Fruit fly (Drosophila melanogaster) whole organism, embryonic: Measurements from ENCODE around the gene kirre.

ENCODE experiments used
- BEAF-32 ChIP-seq: fragments of 200-800 bp; sonication (Bioruptor generic); optimal IDR thresholded peaks from 3 replicates; lab custom pipeline; 2017; ENCODE audit warnings: missing biosample characterization, missing genetic modification characterization, mild to moderate bottlenecking, moderate library complexity, missing genetic modification reagents
- Bdp1 ChIP-seq: fragments of 200-800 bp; sonication (Bioruptor generic); optimal IDR thresholded peaks from 3 replicates; lab custom pipeline; 2016; ENCODE audit warnings: missing biosample characterization, missing genetic modification characterization
- CG11504 ChIP-seq: fragments of 200-800 bp; sonication (Bioruptor generic); optimal IDR thresholded peaks from 3 replicates; lab custom pipeline; 2019; ENCODE audit warnings: missing biosample characterization, mild to moderate bottlenecking, missing genetic modification characterization, moderate library complexity
- CG11696 ChIP-seq: fragments of 200-800 bp; sonication (Bioruptor generic); IDR thresholded peaks from 2 replicates; pipeline ENCODE4 v1.3.6; 2022; ENCODE audit warnings: missing biosample characterization, missing genetic modification characterization
- CG12769 ChIP-seq: fragments of 200-800 bp; sonication (Bioruptor generic); optimal IDR thresholded peaks from 2 replicates; lab custom pipeline; 2019; ENCODE audit warnings: missing biosample characterization, mild to moderate bottlenecking, missing genetic modification characterization, moderate library complexity
- CG13287 ChIP-seq: fragments of 200-800 bp; sonication (Bioruptor generic); IDR thresholded peaks from 2 replicates; pipeline ENCODE4 v1.3.6; 2022; ENCODE audit warnings: missing biosample characterization, missing genetic modification characterization; ENCODE audit not compliant: partially characterized antibody
- CG14710 ChIP-seq: fragments of 200-800 bp; sonication (Bioruptor generic); optimal IDR thresholded peaks from 3 replicates; lab custom pipeline; 2019; ENCODE audit warnings: missing biosample characterization, mild to moderate bottlenecking, missing genetic modification characterization, moderate library complexity
- CG14860 ChIP-seq: fragments of 200-800 bp; sonication (Bioruptor generic); IDR thresholded peaks from 3 replicates; pipeline ENCODE4 v1.3.6; 2022; ENCODE audit warnings: missing biosample characterization, missing genetic modification characterization; ENCODE audit not compliant: partially characterized antibody
- CG15011 ChIP-seq: fragments of 200-800 bp; sonication (Bioruptor generic); optimal IDR thresholded peaks from 3 replicates; lab custom pipeline; 2018; ENCODE audit warnings: missing biosample characterization, mild to moderate bottlenecking, missing genetic modification characterization
- CG15269 ChIP-seq: fragments of 200-800 bp; sonication (Bioruptor generic); optimal IDR thresholded peaks from 2 replicates; lab custom pipeline; 2018; ENCODE audit warnings: missing biosample characterization, mild to moderate bottlenecking, missing genetic modification characterization, moderate library complexity
- CG18011 ChIP-seq: fragments of 200-800 bp; sonication (Bioruptor generic); optimal IDR thresholded peaks from 2 replicates; lab custom pipeline; 2017; ENCODE audit warnings: missing biosample characterization, missing genetic modification characterization, mild to moderate bottlenecking, moderate library complexity, missing genotype
- CG2129 ChIP-seq: fragments of 200-800 bp; sonication (Bioruptor generic); IDR thresholded peaks from 2 replicates; pipeline ENCODE4 v1.3.6; 2022; ENCODE audit warnings: missing biosample characterization, missing genetic modification characterization; ENCODE audit not compliant: partially characterized antibody
- CG34224 ChIP-seq: fragments of 200-800 bp; sonication (Bioruptor generic); IDR thresholded peaks from 3 replicates; pipeline ENCODE4 v1.3.6; 2022; ENCODE audit warnings: missing biosample characterization, missing genetic modification characterization; ENCODE audit not compliant: partially characterized antibody
- CG7556 ChIP-seq: fragments of 200-800 bp; sonication (Bioruptor generic); optimal IDR thresholded peaks from 2 replicates; lab custom pipeline; 2017; ENCODE audit warnings: missing biosample characterization, mild to moderate bottlenecking, missing genetic modification characterization
- D ChIP-seq, 2 experiments: fragments of 200-800 bp in 1 of 2; fragments of >200 bp in 1 of 2; sonication (Bioruptor generic) in 1 of 2; optimal IDR thresholded peaks; 2 replicates in 1 of 2; 3 replicates in 1 of 2; lab custom pipeline; 2017; ENCODE audit warnings: mild to moderate bottlenecking in 1 of 2, missing biosample characterization in 1 of 2, missing genetic modification characterization in 1 of 2, missing genetic modification reagents in 1 of 2
- Deaf1 ChIP-seq: fragments of 200-800 bp; optimal IDR thresholded peaks from 3 replicates; lab custom pipeline; 2019; ENCODE audit warnings: missing biosample characterization, mild to moderate bottlenecking, missing genetic modification characterization, moderate library complexity
- Dip2 ChIP-seq: fragments of 200-800 bp; sonication (Bioruptor generic); IDR thresholded peaks from 2 replicates; pipeline ENCODE4 v1.3.6; 2022; ENCODE audit warnings: missing biosample characterization, missing genetic modification characterization
- Dp ChIP-seq: fragments of 200-800 bp; sonication (Bioruptor generic); optimal IDR thresholded peaks from 2 replicates; lab custom pipeline; 2018; ENCODE audit warnings: missing biosample characterization, mild to moderate bottlenecking, missing genetic modification characterization, moderate library complexity
- ERR ChIP-seq: fragments of 200-800 bp; sonication (Bioruptor generic); optimal IDR thresholded peaks from 2 replicates; lab custom pipeline; 2016; ENCODE audit warnings: missing biosample characterization, missing genetic modification characterization
- Ets65A ChIP-seq: fragments of 200-800 bp; sonication (Bioruptor generic); peaks from one replicate; lab custom pipeline; 2016; ENCODE audit warnings: missing biosample characterization, missing genetic modification characterization
- HLH4C ChIP-seq: fragments of 200-800 bp; sonication (Bioruptor generic); IDR thresholded peaks from 3 replicates; pipeline ENCODE4 v1.3.6; 2022; ENCODE audit warnings: missing biosample characterization, missing genetic modification characterization; ENCODE audit not compliant: partially characterized antibody
- Mad ChIP-seq: fragments of 200-800 bp; sonication (Bioruptor generic); optimal IDR thresholded peaks from 2 replicates; lab custom pipeline; 2016; ENCODE audit warnings: missing biosample characterization, missing genetic modification characterization
- Med ChIP-seq: fragments of 200-800 bp; sonication (Bioruptor generic); peaks from one replicate; lab custom pipeline; 2016; ENCODE audit warnings: missing biosample characterization, missing genetic modification characterization, mild to moderate bottlenecking, inconsistent platforms, moderate library complexity
- Nf-YA ChIP-seq: fragments of 200-800 bp; sonication (Bioruptor generic); IDR thresholded peaks from 2 replicates; pipeline ENCODE4 v1.3.6; 2022; ENCODE audit warnings: missing biosample characterization, missing genetic modification characterization
- Oli ChIP-seq: fragments of 200-800 bp; sonication (Bioruptor generic); optimal IDR thresholded peaks from 2 replicates; lab custom pipeline; 2018; ENCODE audit warnings: missing biosample characterization, mild to moderate bottlenecking, missing genetic modification characterization, moderate library complexity
- PHDP ChIP-seq: fragments of 200-800 bp; sonication (Bioruptor generic); optimal IDR thresholded peaks from 3 replicates; lab custom pipeline; 2018; ENCODE audit warnings: missing biosample characterization, mild to moderate bottlenecking, missing genetic modification characterization, moderate library complexity
- Pdp1 ChIP-seq, 2 experiments: fragments of 200-800 bp; sonication (Bioruptor generic); optimal IDR thresholded peaks; 3 replicates each; lab custom pipeline; 2016; ENCODE audit warnings: missing biosample characterization in 2 of 2, missing genetic modification characterization in 2 of 2, mild to moderate bottlenecking in 1 of 2, moderate library complexity in 1 of 2
- Ravus ChIP-seq: fragments of 200-800 bp; sonication (Bioruptor generic); IDR thresholded peaks from 2 replicates; pipeline ENCODE4 v1.3.6; 2022; ENCODE audit warnings: missing biosample characterization, missing genetic modification characterization
- Sry-δ ChIP-seq: fragments of 200-800 bp; sonication (Bioruptor generic); optimal IDR thresholded peaks from 2 replicates; lab custom pipeline; 2016; ENCODE audit warnings: missing biosample characterization, missing genetic modification characterization
- Taf1 ChIP-seq: fragments of 200-800 bp; sonication (Bioruptor generic); IDR thresholded peaks from 2 replicates; pipeline ENCODE4 v1.3.6; 2022; ENCODE audit warnings: missing biosample characterization, missing genetic modification characterization
- ab ChIP-seq: fragments of 200-800 bp; sonication (Bioruptor generic); optimal IDR thresholded peaks from 2 replicates; lab custom pipeline; 2016; ENCODE audit warnings: missing biosample characterization, missing genetic modification characterization
- ci ChIP-seq: fragments of 200-800 bp; sonication (Bioruptor generic); IDR thresholded peaks from 3 replicates; pipeline ENCODE4 v1.3.6; 2022; ENCODE audit warnings: missing biosample characterization, missing genetic modification characterization
- emc ChIP-seq: fragments of 200-800 bp; sonication (Bioruptor generic); optimal IDR thresholded peaks from 2 replicates; lab custom pipeline; 2016; ENCODE audit warnings: missing biosample characterization, missing genetic modification characterization
- esg ChIP-seq: fragments of 200-800 bp; sonication (Bioruptor generic); conservative IDR thresholded peaks from 2 replicates; pipeline ENCODE4 v1.3.6; 2022; ENCODE audit warnings: missing biosample characterization, missing genetic modification characterization
- fru ChIP-seq: fragments of >200 bp; optimal IDR thresholded peaks from 2 replicates; lab custom pipeline; 2017
- kay ChIP-seq: fragments of 200-800 bp; sonication (Bioruptor generic); optimal IDR thresholded peaks from 2 replicates; lab custom pipeline; 2016; ENCODE audit warnings: missing biosample characterization, missing genetic modification characterization
- nerfin-2 ChIP-seq: fragments of 200-800 bp; sonication (Bioruptor generic); IDR thresholded peaks from 2 replicates; pipeline ENCODE4 v1.3.6; 2022; ENCODE audit warnings: missing biosample characterization, missing genetic modification characterization; ENCODE audit not compliant: partially characterized antibody
- nom ChIP-seq: fragments of 200-800 bp; sonication (Bioruptor generic); optimal IDR thresholded peaks from 2 replicates; lab custom pipeline; 2017; ENCODE audit warnings: missing biosample characterization, missing genetic modification characterization, mild to moderate bottlenecking, moderate library complexity, missing genetic modification reagents
- pb ChIP-seq: fragments of 200-800 bp; sonication (Bioruptor generic); optimal IDR thresholded peaks from 3 replicates; lab custom pipeline; 2016; ENCODE audit warnings: missing biosample characterization, missing genetic modification characterization
- peb ChIP-seq: fragments of 200-800 bp; sonication (Bioruptor generic); IDR thresholded peaks from 2 replicates; pipeline ENCODE4 v1.3.6; 2022; ENCODE audit warnings: missing biosample characterization, missing genetic modification characterization
- sens ChIP-seq: fragments of 200-800 bp; sonication (Bioruptor generic); peaks from one replicate; lab custom pipeline; 2016; ENCODE audit warnings: missing biosample characterization, missing genetic modification characterization
- sens-2 ChIP-seq: fragments of 200-800 bp; sonication (Bioruptor generic); IDR thresholded peaks from 2 replicates; pipeline ENCODE4 v1.3.6; 2022; ENCODE audit warnings: missing biosample characterization, missing genetic modification characterization
- sima ChIP-seq: fragments of 200-800 bp; sonication (Bioruptor generic); optimal IDR thresholded peaks from 2 replicates; lab custom pipeline; 2016; ENCODE audit warnings: missing biosample characterization, missing genetic modification characterization
- sna ChIP-seq: fragments of 200-800 bp; sonication (Bioruptor generic); IDR thresholded peaks from 2 replicates; pipeline ENCODE4 v1.3.6; 2022; ENCODE audit warnings: missing biosample characterization, missing genetic modification characterization; ENCODE audit not compliant: partially characterized antibody
- stwl ChIP-seq: fragments of 200-800 bp; sonication (Bioruptor generic); optimal IDR thresholded peaks from 3 replicates; lab custom pipeline; 2018; ENCODE audit warnings: missing biosample characterization, mild to moderate bottlenecking, missing genetic modification characterization, moderate library complexity
- twi ChIP-seq: fragments of 200-800 bp; optimal IDR thresholded peaks from 2 replicates; lab custom pipeline; 2019; ENCODE audit warnings: missing biosample characterization, mild to moderate bottlenecking, missing genetic modification characterization, moderate library complexity
- unc-4 ChIP-seq: fragments of 200-800 bp; sonication (Bioruptor generic); IDR thresholded peaks from 2 replicates; pipeline ENCODE4 v1.3.6; 2022; ENCODE audit warnings: missing biosample characterization, missing genetic modification characterization; ENCODE audit not compliant: partially characterized antibody
- wor ChIP-seq: fragments of 200-800 bp; sonication (Bioruptor generic); IDR thresholded peaks from 2 replicates; pipeline ENCODE4 v1.3.6; 2022; ENCODE audit warnings: missing biosample characterization, missing genetic modification characterization

kirre gene

dm6 chrX:2698064-2698894 lies 41.9 kb upstream of the kirre start, which contains the start of the genes Spg7 and Lint-O (continued):
- peak; percentile 23; the same call in 1 of the 2 replicates for TF ChIP-seq CG2129
- TF ChIP-seq sens (GFP tag; lab: Kevin White, UChicago): peak; percentile 52
- peak; percentile 77 for TF ChIP-seq CG13287 (GFP tag; lab: Robert Waterston, UW)
- TF ChIP-seq peb (GFP tag; lab: Robert Waterston, UW): no peak
- peak; percentile 66 for TF ChIP-seq Dp (GFP tag; lab: Kevin White, UChicago)
- TF ChIP-seq twi (tag; lab: Kevin White, UChicago): no peak
- TF ChIP-seq CG14860 (GFP tag; lab: Robert Waterston, UW): peak; percentile 36; the same call in 2 of the 3 replicates
- TF ChIP-seq pb (GFP tag; lab: Kevin White, UChicago): no peak
- TF ChIP-seq ERR (GFP tag; lab: Kevin White, UChicago): no peak
- TF ChIP-seq CG12769: no peak
- TF ChIP-seq CG15269: no peak
- peak; percentile 54; the same call in 1 of the 2 replicates for TF ChIP-seq sna (GFP tag; lab: Robert Waterston, UW)
- no peak for TF ChIP-seq wor (GFP tag; lab: Robert Waterston, UW)
- no peak for TF ChIP-seq Dip2 (GFP tag; lab: Robert Waterston, UW)
- peak; percentile 62 for TF ChIP-seq Sry-δ (GFP tag; lab: Kevin White, UChicago)
- no peak for TF ChIP-seq Mad (GFP tag; lab: Kevin White, UChicago)
- TF ChIP-seq Deaf1: no peak
- TF ChIP-seq HLH4C (GFP tag; lab: Robert Waterston, UW): peak; percentile 70; the same call in 2 of the 3 replicates
- no peak for TF ChIP-seq Taf1 (GFP tag; lab: Robert Waterston, UW)
- TF ChIP-seq CG11504: no peak
- peak; percentile 65 for TF ChIP-seq unc-4 (GFP tag; lab: Robert Waterston, UW)
- TF ChIP-seq CG14710 (tag; lab: Kevin White, UChicago): peak; percentile 32
- TF ChIP-seq Nf-YA (GFP tag; lab: Robert Waterston, UW): no peak
- TF ChIP-seq CG11696 (GFP tag; lab: Robert Waterston, UW): no peak
- peak; percentile 83 for TF ChIP-seq CG34224 (GFP tag; lab: Robert Waterston, UW)
- no peak for TF ChIP-seq Bdp1 (GFP tag; lab: Kevin White, UChicago)
- peak; percentile 78 for TF ChIP-seq BEAF-32 (GFP tag; lab: Kevin White, UChicago)
- TF ChIP-seq Oli: no peak
- TF ChIP-seq nerfin-2 (GFP tag; lab: Robert Waterston, UW): peak; percentile 69
- TF ChIP-seq stwl (tag; lab: Kevin White, UChicago): peak; percentile 19
- TF ChIP-seq sima (GFP tag; lab: Kevin White, UChicago): no peak

- TF ChIP-seq fru: no peak
- TF ChIP-seq sens-2: peak; percentile 100
- peak; percentile 100 for TF ChIP-seq esg (GFP tag; lab: Robert Waterston, UW)
- TF ChIP-seq emc (GFP tag; lab: Kevin White, UChicago): peak; percentile 100
- TF ChIP-seq kay (GFP tag; lab: Kevin White, UChicago): peak; percentile 100
- no peak for TF ChIP-seq D (optimal IDR thresholded peaks at IDR 0.05; lab: Kevin White, UChicago)
- peak; percentile 100 for TF ChIP-seq D (GFP tag; optimal IDR thresholded peaks at IDR 0.05; lab: Kevin White, UChicago)
- peak; percentile 100 for TF ChIP-seq ab (GFP tag; lab: Kevin White, UChicago)
- peak; percentile 100 for TF ChIP-seq CG7556
- peak; percentile 100 for TF ChIP-seq Med
- peak; percentile 100 for TF ChIP-seq Pdp1 (GFP tag; optimal IDR thresholded peaks at IDR 0.05; lab: Kevin White, UChicago)
- TF ChIP-seq PHDP (tag; lab: Kevin White, UChicago): peak; percentile 100
- TF ChIP-seq ci (GFP tag; lab: Robert Waterston, UW): peak; percentile 100
- TF ChIP-seq CG18011 (GFP tag; lab: Kevin White, UChicago): peak; percentile 95
- TF ChIP-seq Ravus: peak; percentile 100
- TF ChIP-seq Ets65A (GFP tag; lab: Kevin White, UChicago): peak; percentile 100
- TF ChIP-seq CG15011 (GFP tag; lab: Kevin White, UChicago): peak; percentile 100
- TF ChIP-seq nom: peak; percentile 100
- TF ChIP-seq sima (GFP tag; lab: Kevin White, UChicago): peak; percentile 100
Measured at dm6 chrX:2703693-2704092, 36.5 kb upstream of the kirre start, which contains the start of gene Ugalt. TSS of gene Ugalt (minus strand) at chrX:2703852.
